Worm (Caenorhabditis elegans) whole organism, L2 larva: ENCODE results near the gene F41G4.13.

ENCODE experiments used
- C34F6.9 ChIP-seq: fragments of 150-350 bp; optimal IDR thresholded peaks from 2 replicates; lab custom pipeline; 2014; ENCODE audit warnings: missing biosample characterization, missing genetic modification characterization
- F13H6.1 ChIP-seq: sonication (generic microtip); optimal IDR thresholded peaks from 2 replicates; lab custom pipeline; 2016; ENCODE audit warnings: missing genetic modification characterization, missing compliant biosample characterization
- R02D3.7 ChIP-seq: fragments of 150-350 bp; optimal IDR thresholded peaks from 2 replicates; lab custom pipeline; 2014; ENCODE audit warnings: missing biosample characterization, missing genetic modification characterization
- Y55F3AM.14 ChIP-seq: fragments of 200-800 bp; sonication (Bioruptor generic); optimal IDR thresholded peaks from 2 replicates; lab custom pipeline; 2018; ENCODE audit warnings: mild to moderate bottlenecking, missing genetic modification characterization, missing compliant biosample characterization
- ZK546.5 ChIP-seq: sonication (generic microtip); optimal IDR thresholded peaks from 2 replicates; lab custom pipeline; 2017; ENCODE audit warnings: missing biosample characterization, missing genetic modification characterization
- alr-1 ChIP-seq: fragments of 150-350 bp; optimal IDR thresholded peaks from 2 replicates; lab custom pipeline; 2014; ENCODE audit warnings: missing biosample characterization, missing genetic modification characterization
- ama-1 ChIP-seq: fragments of 150-350 bp; optimal IDR thresholded peaks from 2 replicates; lab custom pipeline; 2018; ENCODE audit warnings: inconsistent platforms
- ceh-82 ChIP-seq: fragments of 150-350 bp; optimal IDR thresholded peaks from 2 replicates; lab custom pipeline; 2014; ENCODE audit warnings: missing biosample characterization, missing genetic modification characterization
- crh-2 ChIP-seq: sonication (generic microtip); optimal IDR thresholded peaks from 2 replicates; lab custom pipeline; 2017; ENCODE audit warnings: missing biosample characterization, missing genetic modification characterization
- dmd-4 ChIP-seq: sonication (generic microtip); optimal IDR thresholded peaks from 2 replicates; lab custom pipeline; 2017; ENCODE audit warnings: missing biosample characterization, missing genetic modification characterization
- elt-1 ChIP-seq: fragments of 150-350 bp; optimal IDR thresholded peaks from 2 replicates; lab custom pipeline; 2014; ENCODE audit warnings: missing biosample characterization, missing genetic modification characterization
- elt-3 ChIP-seq: sonication (generic microtip); optimal IDR thresholded peaks from 2 replicates; lab custom pipeline; 2017; ENCODE audit warnings: missing biosample characterization, missing genetic modification characterization
- fos-1 ChIP-seq: fragments of 150-350 bp; optimal IDR thresholded peaks from 2 replicates; lab custom pipeline; 2014; ENCODE audit warnings: missing biosample characterization, missing genetic modification characterization
- gmeb-1 ChIP-seq: fragments of 150-350 bp; optimal IDR thresholded peaks from 2 replicates; lab custom pipeline; 2014; ENCODE audit warnings: missing biosample characterization, missing genetic modification characterization
- lin-13 ChIP-seq: fragments of 150-350 bp; optimal IDR thresholded peaks from 2 replicates; lab custom pipeline; 2014; ENCODE audit warnings: missing biosample characterization, missing genetic modification reagents, missing genetic modification characterization
- lin-39 ChIP-seq: fragments of 150-350 bp; optimal IDR thresholded peaks from 2 replicates; lab custom pipeline; 2014; ENCODE audit warnings: missing biosample characterization, missing genetic modification reagents, missing genetic modification characterization
- lsy-2 ChIP-seq, 2 experiments: fragments of 150-350 bp in 1 of 2; sonication (generic microtip) in 1 of 2; optimal IDR thresholded peaks; 2 replicates each; lab custom pipeline; 2014 to 2017; ENCODE audit warnings: missing biosample characterization in 2 of 2, missing genetic modification characterization in 2 of 2
- mbf-1 ChIP-seq: sonication (generic microtip); optimal IDR thresholded peaks from 2 replicates; lab custom pipeline; 2017; ENCODE audit warnings: missing biosample characterization, missing genetic modification characterization
- mdl-1 ChIP-seq, 2 experiments: fragments of 150-350 bp in 1 of 2; sonication (generic microtip) in 1 of 2; optimal IDR thresholded peaks; 2 replicates each; lab custom pipeline; 2017; ENCODE audit warnings: missing biosample characterization in 2 of 2, missing genetic modification characterization in 2 of 2
- nhr-10 ChIP-seq: sonication (generic microtip); optimal IDR thresholded peaks from 2 replicates; lab custom pipeline; 2017; ENCODE audit warnings: missing biosample characterization, missing genetic modification characterization
- nhr-12 ChIP-seq: fragments of 150-350 bp; optimal IDR thresholded peaks from 2 replicates; lab custom pipeline; 2014; ENCODE audit warnings: missing biosample characterization, missing genetic modification characterization
- nhr-129 ChIP-seq: fragments of 150-350 bp; optimal IDR thresholded peaks from 2 replicates; lab custom pipeline; 2014; ENCODE audit warnings: missing biosample characterization, missing genetic modification characterization
- nhr-21 ChIP-seq: fragments of 150-350 bp; optimal IDR thresholded peaks from 2 replicates; lab custom pipeline; 2014; ENCODE audit warnings: missing biosample characterization, missing genetic modification characterization
- nhr-23 ChIP-seq: fragments of 150-350 bp; optimal IDR thresholded peaks from 2 replicates; lab custom pipeline; 2014; ENCODE audit warnings: missing biosample characterization, missing genetic modification reagents, missing genetic modification characterization
- nhr-237 ChIP-seq: fragments of 150-350 bp; optimal IDR thresholded peaks from 2 replicates; lab custom pipeline; 2014; ENCODE audit warnings: missing biosample characterization, missing genetic modification characterization
- nhr-6 ChIP-seq: fragments of 150-350 bp; optimal IDR thresholded peaks from 2 replicates; lab custom pipeline; 2014; ENCODE audit warnings: missing biosample characterization, missing genetic modification characterization
- nhr-77 ChIP-seq: fragments of 150-350 bp; optimal IDR thresholded peaks from 2 replicates; lab custom pipeline; 2014; ENCODE audit warnings: missing biosample characterization, missing genetic modification characterization
- peb-1 ChIP-seq: fragments of 150-350 bp; optimal IDR thresholded peaks from 2 replicates; lab custom pipeline; 2014; ENCODE audit warnings: missing biosample characterization, missing genetic modification characterization
- sem-4 ChIP-seq: fragments of 150-350 bp; optimal IDR thresholded peaks from 2 replicates; lab custom pipeline; 2014; ENCODE audit warnings: missing biosample characterization, missing genetic modification reagents, missing genetic modification characterization
- skn-1 ChIP-seq: sonication (generic microtip); optimal IDR thresholded peaks from 2 replicates; lab custom pipeline; 2017; ENCODE audit warnings: missing biosample characterization, missing genetic modification characterization
- sma-9 ChIP-seq, 2 experiments: fragments of 150-350 bp in 1 of 2; sonication (generic microtip) in 1 of 2; optimal IDR thresholded peaks; 2 replicates each; lab custom pipeline; 2014 to 2016; ENCODE audit warnings: missing genetic modification characterization in 2 of 2, mild to moderate bottlenecking in 1 of 2, missing biosample characterization in 1 of 2, missing compliant biosample characterization in 1 of 2, missing genetic modification reagents in 1 of 2, moderate library complexity in 1 of 2
- snpc-4 ChIP-seq: fragments of 150-350 bp; optimal IDR thresholded peaks from 2 replicates; lab custom pipeline; 2014; ENCODE audit warnings: missing biosample characterization, missing genetic modification characterization
- unc-55 ChIP-seq: fragments of 150-350 bp; sonication (generic microtip); optimal IDR thresholded peaks from 3 replicates; lab custom pipeline; 2014; ENCODE audit warnings: missing biosample characterization, missing genetic modification reagents, missing genetic modification characterization
- ztf-1 ChIP-seq: fragments of 200-800 bp; sonication (Bioruptor generic); conservative IDR thresholded peaks from 2 replicates; pipeline ENCODE4 v1.3.6; 2022; ENCODE audit warnings: missing genetic modification characterization, missing compliant biosample characterization
- ztf-11 ChIP-seq: sonication (generic microtip); optimal IDR thresholded peaks from 2 replicates; lab custom pipeline; 2017; ENCODE audit warnings: missing biosample characterization, missing genetic modification characterization

F41G4.13 gene

DNA sequence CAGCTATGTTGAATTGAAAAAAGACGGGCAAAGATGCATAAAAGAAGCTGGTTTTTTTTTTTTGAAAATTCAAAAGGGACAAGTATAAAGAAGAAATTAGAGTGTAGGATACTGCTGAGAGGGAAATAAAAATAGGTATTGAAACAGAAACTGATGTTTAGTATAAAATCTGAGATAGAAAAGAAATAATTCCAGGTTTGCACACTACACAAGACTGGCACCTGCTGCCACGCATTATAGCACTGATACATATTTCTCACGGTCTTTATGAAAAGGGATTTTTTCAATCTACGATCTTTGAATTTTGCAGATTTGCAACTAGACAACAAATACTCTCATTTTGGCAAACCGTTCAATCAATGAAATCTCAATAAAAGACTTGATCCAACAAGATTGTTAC, 28.7 kb upstream of the F41G4.13 start:
- no peak for TF ChIP-seq ceh-82
- TF ChIP-seq sem-4 (tag; lab: Kevin White, UChicago), result no peak
- no peak for TF ChIP-seq skn-1 (tag; lab: Kevin White, UChicago)
- TF ChIP-seq nhr-6 (tag; lab: Kevin White, UChicago), result no peak
- TF ChIP-seq mbf-1 (tag; lab: Kevin White, UChicago), result no peak
- no peak for TF ChIP-seq C34F6.9 (tag; lab: Kevin White, UChicago)
- TF ChIP-seq peb-1 (tag; lab: Kevin White, UChicago), result no peak
- TF ChIP-seq Y55F3AM.14, result no peak
- TF ChIP-seq nhr-77, result no peak
- TF ChIP-seq ztf-1 (GFP tag; lab: Robert Waterston, UW), result no peak
- no peak for TF ChIP-seq nhr-129 (tag; lab: Kevin White, UChicago)
- TF ChIP-seq dmd-4, result no peak
- TF ChIP-seq elt-3 (tag; lab: Kevin White, UChicago), result no peak

- TF ChIP-seq fos-1 (tag; lab: Kevin White, UChicago) (peak; percentile 39), elt-1 (tag; lab: Kevin White, UChicago) (no peak)
Observed at ce11 chrX:16859956-16860446, 25.4 kb upstream of the F41G4.13 start, which contains the start of gene T20F7.3. T20F7.3 (plus strand) TSS chrX:16860396.

ce11 chrX:16844924-16845323, 10.3 kb upstream of the F41G4.13 start, which contains the start of gene F41G4.8:
F41G4.8 (minus strand) TSS chrX:16845024.
- TF ChIP-seq nhr-6 (tag; lab: Kevin White, UChicago) (no peak), alr-1 (tag; lab: Kevin White, UChicago) (no peak), nhr-12 (tag; lab: Kevin White, UChicago) (no peak), dmd-4 (no peak), ama-1 (lab: Kevin White, UChicago) (no peak), peb-1 (tag; lab: Kevin White, UChicago) (no peak), elt-1 (tag; lab: Kevin White, UChicago) (no peak), snpc-4 (no peak), nhr-21 (tag; lab: Kevin White, UChicago) (no peak), lin-13 (GFP tag; lab: Kevin White, UChicago) (no peak), crh-2 (tag; lab: Kevin White, UChicago) (no peak), gmeb-1 (tag; lab: Kevin White, UChicago) (no peak)
- TF ChIP-seq, all 48 proteins: peak for 0

- TF ChIP-seq nhr-237 (no peak), lsy-2 (tag; optimal IDR thresholded peaks at IDR 0.05; lab: Kevin White, UChicago) (no peak), nhr-10 (tag; lab: Kevin White, UChicago) (no peak), sma-9 (GFP tag; optimal IDR thresholded peaks at IDR 0.05; lab: Kevin White, UChicago) (no peak), sma-9 (tag; optimal IDR thresholded peaks at IDR 0.05; lab: Kevin White, UChicago) (no peak), nhr-77 (no peak), F13H6.1 (tag; lab: Kevin White, UChicago) (no peak), unc-55 (GFP tag; lab: Kevin White, UChicago) (no peak), Y55F3AM.14 (no peak), ztf-11 (tag; lab: Kevin White, UChicago) (no peak), gmeb-1 (tag; lab: Kevin White, UChicago) (no peak), elt-1 (tag; lab: Kevin White, UChicago) (no peak), R02D3.7 (tag; lab: Kevin White, UChicago) (no peak), mdl-1 (tag; optimal IDR thresholded peaks at IDR 0.05; lab: Kevin White, UChicago) (no peak)
Observed at ce11 chrX:16842935-16843334, 8.3 kb upstream of the F41G4.13 start.

ce11 chrX:16840738-16841137, 6.1 kb upstream of the F41G4.13 start, which contains the start of gene dyla-1:
dyla-1 (plus strand) TSS chrX:16841038.
- TF ChIP-seq mbf-1 (tag; lab: Kevin White, UChicago) (no peak), R02D3.7 (tag; lab: Kevin White, UChicago) (no peak), nhr-21 (tag; lab: Kevin White, UChicago) (no peak), alr-1 (tag; lab: Kevin White, UChicago) (no peak), ama-1 (lab: Kevin White, UChicago) (no peak), nhr-12 (tag; lab: Kevin White, UChicago) (no peak), nhr-129 (tag; lab: Kevin White, UChicago) (no peak), sma-9 (GFP tag; optimal IDR thresholded peaks at IDR 0.05; lab: Kevin White, UChicago) (no peak), sma-9 (tag; optimal IDR thresholded peaks at IDR 0.05; lab: Kevin White, UChicago) (no peak), lin-13 (GFP tag; lab: Kevin White, UChicago) (no peak), Y55F3AM.14 (no peak), nhr-23 (no peak), ztf-11 (tag; lab: Kevin White, UChicago) (no peak), peb-1 (tag; lab: Kevin White, UChicago) (no peak), ZK546.5 (no peak), nhr-237 (no peak), lin-39 (tag; lab: Kevin White, UChicago) (no peak), snpc-4 (no peak), skn-1 (tag; lab: Kevin White, UChicago) (no peak)
